Fruit fly (Drosophila melanogaster): ENCODE data around the gene CG8519.
A peak's percentile ranks its signal among the peaks of the same experiment; 100 is the strongest.

CG8519 gene

dm6 chr3L:6703368-6703807 lies 1.3 kb upstream of the CG8519 start, which contains the start of gene SP1173 (continued):
- TF ChIP-seq Bdp1 (GFP tag; optimal IDR thresholded peaks at IDR 0.05) (peak; percentile 16), mam (GFP tag; optimal IDR thresholded peaks at IDR 0.05) (peak; percentile 11), CG11696 (GFP tag; IDR thresholded peaks at IDR 0.05) (no peak), aop (GFP tag; IDR thresholded peaks at IDR 0.05) (peak; percentile 64; the same call in 1 of the 2 replicates), CG17385 (GFP tag; optimal IDR thresholded peaks at IDR 0.05) (peak; percentile 40), NK7.1 (GFP tag; optimal IDR thresholded peaks at IDR 0.05) (no peak), chn (GFP tag; optimal IDR thresholded peaks at IDR 0.05) (peak; percentile 20), gro (GFP tag; optimal IDR thresholded peaks at IDR 0.05) (peak; percentile 41), PHDP (tag; optimal IDR thresholded peaks at IDR 0.05) (peak; percentile 17), CG16813 (GFP tag; IDR thresholded peaks at IDR 0.05; ENCODE audit: partially characterized antibody) (peak; percentile 38; the same call in 1 of the 3 replicates), nau (GFP tag; optimal IDR thresholded peaks at IDR 0.05) (peak; percentile 71), CG12391 (tag; optimal IDR thresholded peaks at IDR 0.05) (peak; percentile 19), Pdp1 (GFP tag; optimal IDR thresholded peaks at IDR 0.05) (peak in 1 of 2 experiments; percentile 42), CG14667 (GFP tag; IDR thresholded peaks at IDR 0.05) (no peak), tap (tag; optimal IDR thresholded peaks at IDR 0.05) (no peak), slp2 (GFP tag; optimal IDR thresholded peaks at IDR 0.05) (no peak), CG1603 (tag; optimal IDR thresholded peaks at IDR 0.05) (peak; percentile 50), bsh (GFP tag; optimal IDR thresholded peaks at IDR 0.05) (peak in 1 of 2 experiments; percentile 23), cas (GFP tag; IDR thresholded peaks at IDR 0.05) (0 out of 2 replicates have a peak, but pooled peaks have one; percentile 32), dm (GFP tag; optimal IDR thresholded peaks at IDR 0.05) (peak; percentile 22), ftz-f1 (GFP tag; optimal IDR thresholded peaks at IDR 0.05) (peak; percentile 52), crc (GFP tag; optimal IDR thresholded peaks at IDR 0.05) (no peak), CTCF (GFP tag; optimal IDR thresholded peaks at IDR 0.05) (peak; percentile 68), Bgb (GFP tag; IDR thresholded peaks at IDR 0.05; ENCODE audit: partially characterized antibody) (peak; percentile 69; the same call in 1 of the 2 replicates), CG18599 (GFP tag; optimal IDR thresholded peaks at IDR 0.05) (peak; percentile 15), chm (GFP tag; IDR thresholded peaks at IDR 0.05) (peak; percentile 92), pita (GFP tag; optimal IDR thresholded peaks at IDR 0.05) (no peak), CG10431 (GFP tag; optimal IDR thresholded peaks at IDR 0.05) (peak; percentile 25), CG4328 (GFP tag; optimal IDR thresholded peaks at IDR 0.05) (peak; percentile 35), CG12071 (GFP tag; optimal IDR thresholded peaks at IDR 0.05) (peak; percentile 58), NfI (GFP tag; optimal IDR thresholded peaks at IDR 0.05) (peak; percentile 33), Aef1 (GFP tag; IDR thresholded peaks at IDR 0.05) (no peak), pzg (GFP tag; optimal IDR thresholded peaks at IDR 0.05) (peak; percentile 12), Hmx (GFP tag; optimal IDR thresholded peaks at IDR 0.05) (no peak), CG17912 (GFP tag; optimal IDR thresholded peaks at IDR 0.05) (peak; percentile 3), CG2712 (tag; optimal IDR thresholded peaks at IDR 0.05) (peak; percentile 38), Stat92E (GFP tag; optimal IDR thresholded peaks at IDR 0.05) (peak in 1 of 3 experiments; percentile 53), CG3838 (GFP tag; optimal IDR thresholded peaks at IDR 0.05) (no peak), CG17802 (tag; optimal IDR thresholded peaks at IDR 0.05) (no peak), crp (GFP tag; optimal IDR thresholded peaks at IDR 0.05) (peak in 1 of 2 experiments; percentile 86), CG31224 (GFP tag; IDR thresholded peaks at IDR 0.05) (peak; percentile 29; the same call in 1 of the 2 replicates), CG13894 (tag; optimal IDR thresholded peaks at IDR 0.05) (peak; percentile 75), gsb-n (tag; optimal IDR thresholded peaks at IDR 0.05) (no peak), CG17328 (GFP tag; IDR thresholded peaks at IDR 0.05) (peak; percentile 49; the same call in 1 of the 2 replicates), fd64A (GFP tag; optimal IDR thresholded peaks at IDR 0.05) (peak; percentile 20), Ptx1 (GFP tag; IDR thresholded peaks at IDR 0.05) (no peak), hbn (GFP tag; IDR thresholded peaks at IDR 0.05; ENCODE audit: partially characterized antibody) (peak; percentile 20; the same call in 1 of the 2 replicates), sens (GFP tag) (peak; percentile 76), CG11504 (tag; optimal IDR thresholded peaks at IDR 0.05) (peak; percentile 30), HHEX (GFP tag; optimal IDR thresholded peaks at IDR 0.05) (peak; percentile 11)

All from whole organism, embryonic.